Worm (Caenorhabditis elegans) whole organism, early embryonic: ENCODE measurements around the gene ZC513.2.

Experiments
- B0310.2 ChIP-seq: sonication (generic microtip); optimal IDR thresholded peaks from 2 replicates; lab custom pipeline; 2016; ENCODE audit warnings: mild to moderate bottlenecking, missing genetic modification characterization, missing compliant biosample characterization
- F13C5.2 ChIP-seq: sonication (generic microtip); optimal IDR thresholded peaks from 2 replicates; lab custom pipeline; 2017; ENCODE audit warnings: mild to moderate bottlenecking, missing genetic modification characterization, inconsistent platforms, missing compliant biosample characterization
- ama-1 ChIP-seq: fragments of 150-350 bp; optimal IDR thresholded peaks from 2 replicates; lab custom pipeline; 2014
- ceh-13 ChIP-seq: fragments of 200-800 bp; sonication (Bioruptor generic); optimal IDR thresholded peaks from 2 replicates; lab custom pipeline; 2018; ENCODE audit warnings: mild to moderate bottlenecking, missing genetic modification characterization, missing compliant biosample characterization
- ets-7 ChIP-seq: sonication (generic microtip); optimal IDR thresholded peaks from 2 replicates; lab custom pipeline; 2016; ENCODE audit warnings: missing genotype, missing genetic modification characterization, missing compliant biosample characterization
- flt-1 ChIP-seq: fragments of 200-800 bp; sonication (Bioruptor generic); IDR thresholded peaks from 2 replicates; pipeline ENCODE4 v1.3.6; 2022; ENCODE audit warnings: missing genetic modification characterization, missing compliant biosample characterization
- hmbx-1 ChIP-seq: sonication (generic microtip); optimal IDR thresholded peaks from 2 replicates; lab custom pipeline; 2016; ENCODE audit warnings: mild to moderate bottlenecking, missing genetic modification characterization, missing compliant biosample characterization
- hmg-4 ChIP-seq: fragments of 200-800 bp; sonication (Bioruptor generic); optimal IDR thresholded peaks from 2 replicates; lab custom pipeline; 2018; ENCODE audit warnings: mild to moderate bottlenecking, missing genetic modification characterization, missing compliant biosample characterization
- hnd-1 ChIP-seq: sonication (generic microtip); optimal IDR thresholded peaks from 2 replicates; lab custom pipeline; 2016; ENCODE audit warnings: missing genetic modification characterization, missing compliant biosample characterization
- pes-1 ChIP-seq: fragments of 200-800 bp; sonication (Bioruptor generic); IDR thresholded peaks from 2 replicates; pipeline ENCODE4 v1.3.6; 2022; ENCODE audit warnings: missing genetic modification reagents, missing genetic modification characterization, missing compliant biosample characterization
- scrt-1 ChIP-seq: fragments of 200-800 bp; sonication (Bioruptor generic); IDR thresholded peaks from 2 replicates; pipeline ENCODE4 v1.3.6; 2022; ENCODE audit warnings: missing genetic modification characterization, missing compliant biosample characterization
- tbx-11 ChIP-seq: fragments of 200-800 bp; sonication (Bioruptor generic); IDR thresholded peaks from 2 replicates; pipeline ENCODE4 v1.3.6; 2022; ENCODE audit warnings: missing genetic modification characterization, missing compliant biosample characterization
- tbx-37 ChIP-seq: fragments of 200-800 bp; sonication (Bioruptor generic); conservative IDR thresholded peaks from 2 replicates; pipeline ENCODE4 v1.3.6; 2022; ENCODE audit warnings: missing genetic modification reagents, missing genetic modification characterization, missing compliant biosample characterization
- tra-4 ChIP-seq: sonication (generic microtip); optimal IDR thresholded peaks from 2 replicates; lab custom pipeline; 2017; ENCODE audit warnings: missing genetic modification characterization, missing compliant biosample characterization

ce11 chrV:8041336-8041868 is 12.8 kb upstream of the ZC513.2 start:
- TF ChIP-seq hmbx-1 (tag; lab: Kevin White, UChicago), result no peak
- no peak for TF ChIP-seq F13C5.2 (tag; lab: Kevin White, UChicago)
- TF ChIP-seq tbx-11, result no peak
- TF ChIP-seq pes-1 (GFP tag; lab: Robert Waterston, UW), result no peak
- no peak for TF ChIP-seq scrt-1
- no peak for TF ChIP-seq ama-1 (lab: Kevin White, UChicago)
- no peak for TF ChIP-seq ceh-13 (GFP tag; lab: Kevin White, UChicago)
- TF ChIP-seq flt-1, result no peak
- TF ChIP-seq B0310.2 (tag; lab: Kevin White, UChicago), result no peak
- TF ChIP-seq tra-4 (tag; lab: Kevin White, UChicago), result no peak
- TF ChIP-seq hmg-4 (GFP tag; lab: Kevin White, UChicago), result no peak
- TF ChIP-seq tbx-37 (GFP tag; lab: Robert Waterston, UW), result no peak
- TF ChIP-seq ets-7, result no peak
- no peak for TF ChIP-seq hnd-1 (tag; lab: Kevin White, UChicago)
